Worm (Caenorhabditis elegans): Measurements from ENCODE around the gene vps-8.

DNA sequence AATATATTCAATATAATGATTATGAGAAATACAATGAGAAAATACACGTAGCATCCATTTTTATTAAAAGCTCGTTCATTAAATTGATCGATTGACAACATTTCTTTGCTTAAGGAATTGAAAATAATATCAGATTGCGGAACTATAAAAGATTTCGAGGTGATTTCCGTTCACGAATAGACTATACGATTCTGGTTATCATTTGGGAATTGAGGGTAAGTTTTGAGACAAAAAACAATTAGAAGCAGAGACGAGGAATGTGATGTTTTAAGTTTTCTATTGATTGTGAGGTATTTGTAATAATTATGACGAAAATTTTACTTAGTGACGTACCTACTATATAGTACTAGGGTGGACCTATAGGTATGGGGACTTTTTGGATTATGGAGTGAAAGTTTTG, 36.9 kb downstream of the vps-8 start, which contains the start of gene sre-19:
- TF ChIP-seq mdl-1 (tag; optimal IDR thresholded peaks at IDR 0.05) (no peak), unc-62 (GFP tag; optimal IDR thresholded peaks at IDR 0.05 in 1 of 2) (no peak), unc-62 (tag; optimal IDR thresholded peaks at IDR 0.05) (no peak), snpc-4 (tag; optimal IDR thresholded peaks at IDR 0.05) (no peak), ama-1 (optimal IDR thresholded peaks at IDR 0.05) (no peak), lin-15B (tag; optimal IDR thresholded peaks at IDR 0.05) (no peak)
